Fruit fly (Drosophila melanogaster) whole organism, prepupa: ENCODE results near the gene CG16986.
A peak's percentile ranks its signal among the peaks of the same experiment; 100 is the strongest.

Experiments used
- Blimp-1 ChIP-seq: fragments of 200-800 bp; sonication (Bioruptor generic); optimal IDR thresholded peaks from 3 replicates; lab custom pipeline; 2017; ENCODE audit warnings: missing biosample characterization, missing genetic modification characterization, mild to moderate bottlenecking, moderate library complexity, missing genetic modification reagents
- CG10631 ChIP-seq: fragments of 200-800 bp; sonication (Bioruptor generic); optimal IDR thresholded peaks from 2 replicates; lab custom pipeline; 2016; ENCODE audit warnings: missing biosample characterization, missing genetic modification characterization
- CG11294 ChIP-seq: fragments of 200-800 bp; sonication (Bioruptor generic); IDR thresholded peaks from 2 replicates; pipeline ENCODE4 v1.3.6; 2022; ENCODE audit warnings: missing biosample characterization, missing genetic modification characterization
- CG11762 ChIP-seq: fragments of 200-800 bp; sonication (Bioruptor generic); optimal IDR thresholded peaks from 3 replicates; lab custom pipeline; 2016; ENCODE audit warnings: missing biosample characterization, missing genetic modification characterization; ENCODE audit not compliant: insufficient read depth
- CG11902 ChIP-seq: fragments of 200-800 bp; sonication (Bioruptor generic); optimal IDR thresholded peaks from 3 replicates; lab custom pipeline; 2016; ENCODE audit warnings: missing biosample characterization, missing genetic modification characterization
- CG1621 ChIP-seq: fragments of 200-800 bp; sonication (Bioruptor generic); optimal IDR thresholded peaks from 3 replicates; lab custom pipeline; 2018; ENCODE audit warnings: missing biosample characterization, mild to moderate bottlenecking, missing genetic modification characterization
- CG16779 ChIP-seq: fragments of 200-800 bp; sonication (Bioruptor generic); optimal IDR thresholded peaks from 3 replicates; lab custom pipeline; 2017; ENCODE audit warnings: missing biosample characterization, mild to moderate bottlenecking, missing genetic modification characterization
- CG3032 ChIP-seq: fragments of 200-800 bp; optimal IDR thresholded peaks from 2 replicates; lab custom pipeline; 2019; ENCODE audit warnings: missing biosample characterization, mild to moderate bottlenecking, missing genetic modification characterization, moderate library complexity
- CG31627 ChIP-seq: fragments of 200-800 bp; sonication (Bioruptor generic); optimal IDR thresholded peaks from 3 replicates; lab custom pipeline; 2016; ENCODE audit warnings: missing biosample characterization, missing genetic modification characterization
- CG32006 ChIP-seq: fragments of 200-800 bp; sonication (Bioruptor generic); optimal IDR thresholded peaks from 3 replicates; lab custom pipeline; 2017; ENCODE audit warnings: missing biosample characterization, mild to moderate bottlenecking, missing genetic modification characterization
- CG34406 ChIP-seq: fragments of 200-800 bp; sonication (Bioruptor generic); optimal IDR thresholded peaks from 3 replicates; lab custom pipeline; 2016; ENCODE audit warnings: missing biosample characterization, missing genetic modification characterization
- CG3919 ChIP-seq: fragments of 200-800 bp; sonication (Bioruptor generic); optimal IDR thresholded peaks from 3 replicates; lab custom pipeline; 2016; ENCODE audit warnings: missing biosample characterization, missing genetic modification characterization
- CG6163 ChIP-seq: fragments of 200-800 bp; sonication (Bioruptor generic); IDR thresholded peaks from 3 replicates; pipeline ENCODE4 v1.3.6; 2022; ENCODE audit warnings: missing biosample characterization, missing genetic modification characterization
- CG6276 ChIP-seq: fragments of 200-800 bp; sonication (Bioruptor generic); optimal IDR thresholded peaks from 2 replicates; lab custom pipeline; 2017; ENCODE audit warnings: missing biosample characterization, mild to moderate bottlenecking, missing genetic modification characterization
- CG6792 ChIP-seq: fragments of 200-800 bp; sonication (Bioruptor generic); optimal IDR thresholded peaks from 3 replicates; lab custom pipeline; 2016; ENCODE audit warnings: missing biosample characterization, missing genetic modification characterization
- CG6854 ChIP-seq: fragments of 200-800 bp; sonication (Bioruptor generic); optimal IDR thresholded peaks from 2 replicates; lab custom pipeline; 2017; ENCODE audit warnings: missing biosample characterization, mild to moderate bottlenecking, missing genetic modification characterization
- CG7368 ChIP-seq: fragments of 200-800 bp; sonication (Bioruptor generic); optimal IDR thresholded peaks from 3 replicates; lab custom pipeline; 2016; ENCODE audit warnings: missing biosample characterization, missing genetic modification characterization
- CG8119 ChIP-seq: fragments of 200-800 bp; sonication (Bioruptor generic); IDR thresholded peaks from 3 replicates; pipeline ENCODE4 v1.3.6; 2022; ENCODE audit warnings: missing biosample characterization, missing genetic modification characterization
- CG8319 ChIP-seq: fragments of 200-800 bp; sonication (Bioruptor generic); optimal IDR thresholded peaks from 3 replicates; lab custom pipeline; 2016; ENCODE audit warnings: missing biosample characterization, missing genetic modification characterization
- CG9139 ChIP-seq: fragments of 200-800 bp; sonication (Bioruptor generic); optimal IDR thresholded peaks from 3 replicates; lab custom pipeline; 2017; ENCODE audit warnings: missing biosample characterization, mild to moderate bottlenecking, missing genetic modification characterization
- Eip75B ChIP-seq: fragments of 200-800 bp; sonication (Bioruptor generic); optimal IDR thresholded peaks from 3 replicates; lab custom pipeline; 2016; ENCODE audit warnings: missing biosample characterization, missing genetic modification characterization
- Eip78C ChIP-seq: fragments of 200-800 bp; sonication (Bioruptor generic); peaks from one replicate; lab custom pipeline; 2016; ENCODE audit warnings: missing biosample characterization, missing genetic modification characterization
- Eip93F ChIP-seq: fragments of 200-800 bp; sonication (Bioruptor generic); optimal IDR thresholded peaks from 2 replicates; lab custom pipeline; 2016; ENCODE audit warnings: missing biosample characterization, mild to moderate bottlenecking, missing genetic modification characterization
- Ets21C ChIP-seq: fragments of 200-800 bp; sonication (Bioruptor generic); optimal IDR thresholded peaks from 3 replicates; lab custom pipeline; 2016; ENCODE audit warnings: missing biosample characterization, missing genetic modification characterization
- Ets96B ChIP-seq: fragments of 200-800 bp; optimal IDR thresholded peaks from 2 replicates; lab custom pipeline; 2019; ENCODE audit warnings: missing biosample characterization, mild to moderate bottlenecking, missing genetic modification characterization, moderate library complexity
- Gug ChIP-seq: fragments of 200-800 bp; sonication (Bioruptor generic); IDR thresholded peaks from 2 replicates; pipeline ENCODE4 v1.3.6; 2022; ENCODE audit warnings: missing biosample characterization, missing genetic modification characterization
- Hr38 ChIP-seq: sonication (Bioruptor generic); optimal IDR thresholded peaks from 2 replicates; lab custom pipeline; 2016; ENCODE audit warnings: missing biosample characterization, missing genetic modification characterization
- Hr39 ChIP-seq: fragments of 200-800 bp; sonication (Bioruptor generic); optimal IDR thresholded peaks from 2 replicates; lab custom pipeline; 2016; ENCODE audit warnings: missing biosample characterization, missing genetic modification characterization
- Hr4 ChIP-seq: fragments of 200-800 bp; sonication (Bioruptor generic); optimal IDR thresholded peaks from 3 replicates; lab custom pipeline; 2016; ENCODE audit warnings: missing biosample characterization, missing genetic modification characterization
- Lpt ChIP-seq: fragments of 200-800 bp; sonication (Bioruptor generic); optimal IDR thresholded peaks from 3 replicates; lab custom pipeline; 2016; ENCODE audit warnings: missing biosample characterization, missing genetic modification characterization
- Met ChIP-seq: fragments of 200-800 bp; sonication (Bioruptor generic); optimal IDR thresholded peaks from 3 replicates; lab custom pipeline; 2016; ENCODE audit warnings: missing biosample characterization, missing genetic modification characterization
- Sox102F ChIP-seq: fragments of 200-800 bp; sonication (Bioruptor generic); optimal IDR thresholded peaks from 2 replicates; lab custom pipeline; 2016; ENCODE audit warnings: missing biosample characterization, mild to moderate bottlenecking, missing genetic modification characterization
- Sox15 ChIP-seq: fragments of 200-800 bp; sonication (Bioruptor generic); optimal IDR thresholded peaks from 3 replicates; lab custom pipeline; 2016; ENCODE audit warnings: missing biosample characterization, missing genetic modification characterization
- achi ChIP-seq: fragments of 200-800 bp; sonication (Bioruptor generic); optimal IDR thresholded peaks from 3 replicates; lab custom pipeline; 2016; ENCODE audit warnings: missing biosample characterization, missing genetic modification characterization
- cyc ChIP-seq: fragments of 200-800 bp; sonication (Bioruptor generic); optimal IDR thresholded peaks from 3 replicates; lab custom pipeline; 2016; ENCODE audit warnings: missing biosample characterization, missing genetic modification characterization
- dsx ChIP-seq: fragments of 200-800 bp; optimal IDR thresholded peaks from 3 replicates; lab custom pipeline; 2019; ENCODE audit warnings: missing biosample characterization, mild to moderate bottlenecking, missing genetic modification characterization, moderate library complexity; ENCODE audit not compliant: poor library complexity, severe bottlenecking
- eg ChIP-seq: fragments of 200-800 bp; sonication (Bioruptor generic); IDR thresholded peaks from 3 replicates; pipeline ENCODE4 v1.3.6; 2022; ENCODE audit warnings: missing biosample characterization, missing genetic modification characterization
- esn ChIP-seq: fragments of 200-800 bp; sonication (Bioruptor generic); optimal IDR thresholded peaks from 2 replicates; lab custom pipeline; 2016; ENCODE audit warnings: missing biosample characterization, mild to moderate bottlenecking, missing genetic modification characterization, moderate library complexity
- fd59A ChIP-seq: fragments of 200-800 bp; sonication (Bioruptor generic); optimal IDR thresholded peaks from 2 replicates; lab custom pipeline; 2017; ENCODE audit warnings: missing biosample characterization, mild to moderate bottlenecking, missing genetic modification characterization, missing genetic modification reagents
- fd85E ChIP-seq: fragments of 200-800 bp; sonication (Bioruptor generic); optimal IDR thresholded peaks from 3 replicates; lab custom pipeline; 2016; ENCODE audit warnings: missing biosample characterization, missing genetic modification characterization
- fkh ChIP-seq: fragments of 200-800 bp; sonication (Bioruptor generic); optimal IDR thresholded peaks from 3 replicates; lab custom pipeline; 2017; ENCODE audit warnings: missing biosample characterization, mild to moderate bottlenecking, missing genetic modification characterization, moderate library complexity
- lz ChIP-seq: fragments of 200-800 bp; sonication (Bioruptor generic); optimal IDR thresholded peaks from 3 replicates; lab custom pipeline; 2016; ENCODE audit warnings: missing biosample characterization, missing genetic modification characterization
- net ChIP-seq: fragments of 200-800 bp; sonication (Bioruptor generic); optimal IDR thresholded peaks from 3 replicates; lab custom pipeline; 2016; ENCODE audit warnings: missing biosample characterization, missing genetic modification characterization
- salr ChIP-seq, 2 experiments: fragments of 200-800 bp; sonication (Bioruptor generic); optimal IDR thresholded peaks; 3 replicates each; lab custom pipeline; 2016 to 2018; ENCODE audit warnings: missing biosample characterization in 2 of 2, missing genetic modification characterization in 2 of 2, mild to moderate bottlenecking in 1 of 2
- spab ChIP-seq: fragments of 200-800 bp; sonication (Bioruptor generic); optimal IDR thresholded peaks from 2 replicates; lab custom pipeline; 2017; ENCODE audit warnings: missing biosample characterization, mild to moderate bottlenecking, missing genetic modification characterization, missing genetic modification reagents
- vri ChIP-seq: fragments of 200-800 bp; sonication (Bioruptor generic); optimal IDR thresholded peaks from 3 replicates; lab custom pipeline; 2016; ENCODE audit warnings: missing biosample characterization, mild to moderate bottlenecking, missing genetic modification characterization

The CG16986 gene

DNA sequence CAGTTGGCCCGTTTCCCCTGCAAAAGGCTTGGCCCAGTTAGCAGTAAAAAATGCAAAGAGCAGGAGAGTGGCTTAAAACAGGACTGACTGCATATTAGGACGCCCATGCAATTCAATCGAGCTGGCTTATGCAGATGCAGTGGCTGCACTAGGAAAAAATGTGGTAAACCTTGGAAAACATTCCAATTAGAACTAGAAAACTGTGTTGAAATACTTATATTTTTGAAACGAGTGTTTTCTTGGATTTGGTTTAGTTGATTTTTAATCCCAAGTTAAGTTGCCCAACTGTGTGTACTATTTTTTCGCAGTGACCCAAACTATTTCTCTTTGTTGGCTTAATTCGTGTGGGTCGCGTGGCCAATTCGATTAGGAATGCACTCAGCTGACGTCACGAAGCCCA lies 17.8 kb upstream of the CG16986 start (continued):
- TF ChIP-seq Blimp-1 (no peak), salr (GFP tag; optimal IDR thresholded peaks at IDR 0.05; lab: Kevin White, UChicago) (no peak), CG9139 (GFP tag; lab: Kevin White, UChicago) (no peak), Sox15 (no peak), esn (no peak), net (GFP tag; lab: Kevin White, UChicago) (no peak), CG11762 (peak; percentile 18), Hr39 (GFP tag; lab: Kevin White, UChicago) (no peak), Met (GFP tag; lab: Kevin White, UChicago) (no peak), vri (no peak), Ets21C (GFP tag; lab: Kevin White, UChicago) (no peak), CG11902 (no peak), CG16779 (tag; lab: Kevin White, UChicago) (peak; percentile 26), Eip93F (GFP tag; lab: Kevin White, UChicago) (no peak), CG6854 (no peak), cyc (no peak), CG10631 (no peak), CG1621 (no peak), CG3032 (tag; lab: Kevin White, UChicago) (no peak), CG8119 (GFP tag; lab: Robert Waterston, UW) (peak; percentile 81), dsx (GFP tag; lab: Kevin White, UChicago) (no peak), Hr38 (GFP tag; lab: Kevin White, UChicago) (no peak), CG8319 (GFP tag; lab: Kevin White, UChicago) (no peak), CG34406 (no peak), Eip78C (GFP tag; lab: Kevin White, UChicago) (peak; percentile 80), CG6792 (GFP tag; lab: Kevin White, UChicago) (no peak), spab (GFP tag; lab: Kevin White, UChicago) (peak; percentile 15), CG11294 (peak; percentile 74), fd59A (GFP tag; lab: Kevin White, UChicago) (peak; percentile 6), Sox102F (GFP tag; lab: Kevin White, UChicago) (no peak), Lpt (no peak), fd85E (GFP tag; lab: Kevin White, UChicago) (no peak), CG31627 (GFP tag; lab: Kevin White, UChicago) (no peak), CG7368 (no peak)

DNA sequence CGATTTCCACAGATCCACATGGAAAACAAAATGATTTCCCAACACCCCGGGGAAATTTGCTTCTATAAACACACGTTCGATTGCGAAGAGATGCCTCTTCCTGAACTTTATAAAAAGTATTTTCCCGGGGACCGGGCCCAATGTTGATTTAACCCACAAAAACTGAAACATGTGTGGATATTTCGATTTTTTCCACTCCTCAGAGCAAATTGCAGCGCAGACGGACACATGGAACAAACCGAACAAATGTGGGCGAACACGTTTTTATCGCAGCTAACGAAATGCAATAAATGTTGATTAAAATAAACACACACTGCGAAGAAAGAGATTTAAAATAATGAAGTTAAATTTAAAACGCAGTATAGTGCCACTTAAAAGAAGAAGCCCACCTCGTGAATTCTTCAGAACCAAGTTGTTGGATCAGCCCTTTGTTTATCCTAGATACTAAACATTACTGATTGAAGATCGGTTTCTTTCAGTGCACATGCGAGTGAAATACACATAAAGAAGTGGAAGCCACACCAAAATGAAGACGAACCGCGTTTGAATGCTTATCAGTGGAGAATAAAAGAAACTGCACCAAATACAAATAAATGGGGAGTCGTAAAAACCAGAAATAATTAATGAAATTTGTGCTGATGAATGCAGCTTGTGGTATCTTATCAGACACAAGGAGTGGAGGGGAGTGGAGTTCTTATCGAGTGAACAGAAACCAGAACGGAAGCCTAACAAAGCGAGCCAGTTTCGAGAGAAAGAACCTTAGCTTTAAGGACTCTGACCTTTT lies 17.2 kb upstream of the CG16986 start:
- TF ChIP-seq Blimp-1 (peak; percentile 82), Lpt (peak; percentile 66), vri (peak; percentile 94), salr (GFP tag; optimal IDR thresholded peaks at IDR 0.05; lab: Kevin White, UChicago) (peak; percentile 27 to 57), CG7368 (peak; percentile 66), CG3919 (peak; percentile 85), Sox102F (GFP tag; lab: Kevin White, UChicago) (peak; percentile 92), CG11902 (peak; percentile 67), Ets21C (GFP tag; lab: Kevin White, UChicago) (peak; percentile 83), CG32006 (GFP tag; lab: Kevin White, UChicago) (peak; percentile 78), Gug (peak; percentile 87), CG11294 (peak; percentile 77), Ets96B (tag; lab: Kevin White, UChicago) (peak; percentile 77), Hr4 (GFP tag; lab: Kevin White, UChicago) (peak; percentile 81), fd59A (GFP tag; lab: Kevin White, UChicago) (peak; percentile 40), Eip78C (GFP tag; lab: Kevin White, UChicago) (peak; percentile 94), cyc (peak; percentile 92), CG6276 (GFP tag; lab: Kevin White, UChicago) (peak; percentile 65), lz (peak; percentile 89), Eip93F (GFP tag; lab: Kevin White, UChicago) (peak; percentile 95), achi (GFP tag; lab: Kevin White, UChicago) (peak; percentile 75), CG9139 (GFP tag; lab: Kevin White, UChicago) (peak; percentile 31), CG11762 (peak; percentile 66), CG34406 (peak; percentile 69), CG6163 (peak; percentile 92), Eip75B (GFP tag; lab: Kevin White, UChicago) (peak; percentile 83), CG10631 (peak; percentile 66), CG3032 (tag; lab: Kevin White, UChicago) (peak; percentile 73), net (GFP tag; lab: Kevin White, UChicago) (peak; percentile 65), fkh (GFP tag; lab: Kevin White, UChicago) (peak; percentile 40), CG1621 (peak; percentile 67), eg (peak; percentile 90), spab (GFP tag; lab: Kevin White, UChicago) (peak; percentile 57), CG16779 (tag; lab: Kevin White, UChicago) (peak; percentile 64)
